Worm (Caenorhabditis elegans): ENCODE results near the gene F52C9.5.
A peak's percentile ranks its signal among the peaks of the same experiment; 100 is the strongest.

Gene F52C9.5

DNA sequence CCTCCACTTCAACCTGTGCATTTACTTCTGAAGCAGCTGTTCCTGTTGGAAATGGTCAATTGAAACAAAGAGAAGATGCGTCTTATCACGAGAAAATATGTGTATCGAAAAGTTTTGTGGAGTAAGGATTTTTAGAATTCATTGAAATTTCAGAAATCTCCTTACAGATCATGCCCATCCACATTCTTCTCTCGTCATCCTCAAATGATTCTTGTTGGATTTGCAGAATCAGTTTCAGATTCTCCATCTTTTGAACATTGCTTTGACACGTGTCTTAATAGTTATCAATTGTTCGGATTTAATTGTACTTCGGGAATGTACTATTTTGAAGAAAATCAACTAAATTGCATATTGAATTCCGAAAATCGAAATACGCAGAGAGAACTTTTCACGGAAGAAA lies 2.0 kb downstream of the F52C9.5 start:
- no peak for TF ChIP-seq nhr-6 (tag; optimal IDR thresholded peaks at IDR 0.05)
- no peak for TF ChIP-seq zag-1 (tag; optimal IDR thresholded peaks at IDR 0.05)
- no peak for TF ChIP-seq dmd-4 (tag; optimal IDR thresholded peaks at IDR 0.05)
- TF ChIP-seq lsy-2 (tag; optimal IDR thresholded peaks at IDR 0.05) = no peak
- no peak for TF ChIP-seq unc-62 (GFP tag; optimal IDR thresholded peaks at IDR 0.05)
- TF ChIP-seq skn-1 (tag; optimal IDR thresholded peaks at IDR 0.05) = no peak
- no peak for TF ChIP-seq crh-2 (tag; optimal IDR thresholded peaks at IDR 0.05)
- TF ChIP-seq blmp-1 (tag; optimal IDR thresholded peaks at IDR 0.05; ENCODE audit: insufficient read depth) = no peak
- TF ChIP-seq nhr-12 (tag; optimal IDR thresholded peaks at IDR 0.05) = no peak
- TF ChIP-seq sma-3 (GFP tag; optimal IDR thresholded peaks at IDR 0.05) = no peak
- TF ChIP-seq nhr-10 (tag; optimal IDR thresholded peaks at IDR 0.05) = no peak
- no peak for TF ChIP-seq ceh-16 (tag; optimal IDR thresholded peaks at IDR 0.05)
- no peak for TF ChIP-seq F13H6.1 (tag; optimal IDR thresholded peaks at IDR 0.05)
- TF ChIP-seq aly-2 (tag; optimal IDR thresholded peaks at IDR 0.05) = no peak
- no peak for TF ChIP-seq Y55F3AM.14 (GFP tag; optimal IDR thresholded peaks at IDR 0.05)
- no peak for TF ChIP-seq mdl-1 (tag; optimal IDR thresholded peaks at IDR 0.05)
- no peak for TF ChIP-seq peb-1 (tag; optimal IDR thresholded peaks at IDR 0.05)
- TF ChIP-seq nhr-23 (tag; optimal IDR thresholded peaks at IDR 0.05) = no peak

DNA sequence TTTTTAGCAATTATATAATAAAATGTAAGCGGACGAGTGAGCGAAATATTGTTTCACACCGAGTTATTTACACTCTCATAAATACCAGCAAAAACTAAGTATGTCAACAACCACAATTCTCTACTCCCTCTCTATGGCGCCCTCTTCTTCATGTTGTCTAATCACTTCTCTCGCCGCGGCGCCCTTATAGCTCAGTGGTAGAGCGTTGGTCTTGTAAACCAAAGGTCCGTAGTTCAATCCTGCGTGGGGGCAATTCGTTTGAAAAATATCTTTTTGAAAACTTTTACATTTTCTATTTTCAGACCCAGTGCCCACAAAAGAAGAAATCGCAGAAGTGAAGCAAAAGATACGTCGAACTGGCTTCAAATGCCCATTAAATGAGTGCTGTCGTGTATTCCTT lies 3.7 kb downstream of the F52C9.5 start:
- peak; percentile 33 for TF ChIP-seq C34F6.9 (tag; optimal IDR thresholded peaks at IDR 0.05)
- TF ChIP-seq lsy-2 (tag; optimal IDR thresholded peaks at IDR 0.05) = peak; percentile 44 to 58
- no peak for TF ChIP-seq elt-3 (tag; optimal IDR thresholded peaks at IDR 0.05)
- TF ChIP-seq ztf-4 (tag; optimal IDR thresholded peaks at IDR 0.05) = peak; percentile 6
- peak; percentile 38 for TF ChIP-seq unc-55 (GFP tag; optimal IDR thresholded peaks at IDR 0.05)
- peak; percentile 7 for TF ChIP-seq nhr-21 (tag; optimal IDR thresholded peaks at IDR 0.05)
- TF ChIP-seq mbf-1 (tag; optimal IDR thresholded peaks at IDR 0.05) = no peak
- no peak for TF ChIP-seq ztf-11 (tag; optimal IDR thresholded peaks at IDR 0.05)
- TF ChIP-seq Y55F3AM.14 (GFP tag; optimal IDR thresholded peaks at IDR 0.05) = peak; percentile 63
- TF ChIP-seq crh-2 (tag; optimal IDR thresholded peaks at IDR 0.05) = peak; percentile 42
- TF ChIP-seq sma-3 (GFP tag; optimal IDR thresholded peaks at IDR 0.05) = peak; percentile 40
- TF ChIP-seq nhr-129 (tag; optimal IDR thresholded peaks at IDR 0.05) = peak; percentile 69
- peak; percentile 70 for TF ChIP-seq sma-9 (GFP tag; optimal IDR thresholded peaks at IDR 0.05)
- TF ChIP-seq sma-9 (tag; optimal IDR thresholded peaks at IDR 0.05) = no peak
- peak; percentile 29 for TF ChIP-seq egl-27 (tag; optimal IDR thresholded peaks at IDR 0.05)
- peak; percentile 46 for TF ChIP-seq lin-13 (GFP tag; optimal IDR thresholded peaks at IDR 0.05)
- TF ChIP-seq unc-39 (tag; optimal IDR thresholded peaks at IDR 0.05) = no peak
- no peak for TF ChIP-seq lin-11 (tag; optimal IDR thresholded peaks at IDR 0.05)
- TF ChIP-seq gmeb-1 (tag; optimal IDR thresholded peaks at IDR 0.05) = peak; percentile 52
- TF ChIP-seq fos-1 (tag; optimal IDR thresholded peaks at IDR 0.05) = peak; percentile 49

DNA sequence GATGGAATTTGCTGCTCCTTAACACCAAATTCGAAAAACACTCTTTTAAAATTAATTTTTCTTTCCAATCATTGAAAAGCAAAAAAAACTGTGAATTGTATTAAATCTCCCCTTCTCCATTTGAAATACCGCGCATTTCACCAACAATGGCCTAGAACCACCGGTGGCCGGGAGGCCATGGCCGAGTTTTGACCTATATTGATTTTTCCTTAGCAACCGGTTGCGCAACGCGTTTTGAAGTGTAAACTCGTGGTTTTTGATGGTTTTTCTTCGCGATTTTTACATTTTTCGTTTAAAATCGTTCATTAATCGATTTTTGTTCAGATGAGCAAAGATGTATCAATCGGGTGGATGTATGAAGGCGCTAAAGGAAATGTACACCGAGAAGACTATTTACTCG lies 6.3 kb downstream of the F52C9.5 start, which contains the start of gene mog-3:
Gene mog-3, plus strand, starts transcription at position 319 of the 400 bp plus-strand sequence.
- no peak for TF ChIP-seq ceh-82 (tag; optimal IDR thresholded peaks at IDR 0.05)
- TF ChIP-seq nhr-12 (tag; optimal IDR thresholded peaks at IDR 0.05) = no peak
- no peak for TF ChIP-seq peb-1 (tag; optimal IDR thresholded peaks at IDR 0.05)
- no peak for TF ChIP-seq unc-62 (GFP tag; optimal IDR thresholded peaks at IDR 0.05)
- no peak for TF ChIP-seq nhr-10 (tag; optimal IDR thresholded peaks at IDR 0.05)
- no peak for TF ChIP-seq nhr-23 (tag; optimal IDR thresholded peaks at IDR 0.05)
- TF ChIP-seq nhr-237 (tag; optimal IDR thresholded peaks at IDR 0.05) = no peak
- TF ChIP-seq alr-1 (tag; optimal IDR thresholded peaks at IDR 0.05) = no peak
- TF ChIP-seq blmp-1 (tag; optimal IDR thresholded peaks at IDR 0.05; ENCODE audit: insufficient read depth) = no peak
- TF ChIP-seq nhr-77 (tag; optimal IDR thresholded peaks at IDR 0.05) = no peak
- no peak for TF ChIP-seq snpc-4 (tag; optimal IDR thresholded peaks at IDR 0.05)
- TF ChIP-seq R02D3.7 (tag; optimal IDR thresholded peaks at IDR 0.05) = no peak
- TF ChIP-seq nhr-25 (tag; optimal IDR thresholded peaks at IDR 0.05) = peak; percentile 45
- TF ChIP-seq nhr-129 (tag; optimal IDR thresholded peaks at IDR 0.05) = peak; percentile 35
- peak; percentile 20 for TF ChIP-seq nhr-21 (tag; optimal IDR thresholded peaks at IDR 0.05)
- no peak for TF ChIP-seq ztf-1 (GFP tag; conservative IDR thresholded peaks at IDR 0.05)
- peak; percentile 52 for TF ChIP-seq lin-11 (tag; optimal IDR thresholded peaks at IDR 0.05)
- TF ChIP-seq mab-5 (tag; optimal IDR thresholded peaks at IDR 0.05) = no peak
- no peak for TF ChIP-seq sem-4 (tag; optimal IDR thresholded peaks at IDR 0.05)
- peak; percentile 55 for TF ChIP-seq sma-3 (GFP tag; optimal IDR thresholded peaks at IDR 0.05)
- TF ChIP-seq skn-1 (tag; optimal IDR thresholded peaks at IDR 0.05) = no peak
- no peak for TF ChIP-seq lin-39 (tag; optimal IDR thresholded peaks at IDR 0.05)
- no peak for TF ChIP-seq ztf-4 (tag; optimal IDR thresholded peaks at IDR 0.05)
- TF ChIP-seq zag-1 (tag; optimal IDR thresholded peaks at IDR 0.05) = no peak
- TF ChIP-seq lin-13 (GFP tag; optimal IDR thresholded peaks at IDR 0.05) = peak; percentile 52
- peak; percentile 54 for TF ChIP-seq ama-1 (optimal IDR thresholded peaks at IDR 0.05)
- TF ChIP-seq egl-27 (tag; optimal IDR thresholded peaks at IDR 0.05) = no peak
- TF ChIP-seq aly-2 (tag; optimal IDR thresholded peaks at IDR 0.05) = no peak
- no peak for TF ChIP-seq ztf-11 (tag; optimal IDR thresholded peaks at IDR 0.05)
- TF ChIP-seq Y55F3AM.14 (GFP tag; optimal IDR thresholded peaks at IDR 0.05) = no peak
- TF ChIP-seq mbf-1 (tag; optimal IDR thresholded peaks at IDR 0.05) = no peak
- peak; percentile 75 for TF ChIP-seq C34F6.9 (tag; optimal IDR thresholded peaks at IDR 0.05)
- TF ChIP-seq nhr-11 (tag; optimal IDR thresholded peaks at IDR 0.05) = no peak
- TF ChIP-seq dmd-4 (tag; optimal IDR thresholded peaks at IDR 0.05) = no peak
- peak; percentile 76 for TF ChIP-seq unc-55 (GFP tag; optimal IDR thresholded peaks at IDR 0.05)
- TF ChIP-seq lsy-2 (tag; optimal IDR thresholded peaks at IDR 0.05) = peak; percentile 36 to 77
- TF ChIP-seq elt-1 (tag; optimal IDR thresholded peaks at IDR 0.05) = no peak
- no peak for TF ChIP-seq nhr-6 (tag; optimal IDR thresholded peaks at IDR 0.05)
- TF ChIP-seq fos-1 (tag; optimal IDR thresholded peaks at IDR 0.05) = peak; percentile 9
- TF ChIP-seq gmeb-1 (tag; optimal IDR thresholded peaks at IDR 0.05) = peak; percentile 93

Measured in whole organism, L2 larva.